Fruit fly (Drosophila melanogaster) S2 (cell line): ENCODE data around the gene Etl1.

Experiments
- CG8478 ChIP-seq: fragments of >200 bp; optimal IDR thresholded peaks from 2 replicates; lab custom pipeline; 2018
- CTCF ChIP-seq, 2 experiments: fragments of >200 bp; optimal IDR thresholded peaks; 2 replicates each; lab custom pipeline; 2018

DNA sequence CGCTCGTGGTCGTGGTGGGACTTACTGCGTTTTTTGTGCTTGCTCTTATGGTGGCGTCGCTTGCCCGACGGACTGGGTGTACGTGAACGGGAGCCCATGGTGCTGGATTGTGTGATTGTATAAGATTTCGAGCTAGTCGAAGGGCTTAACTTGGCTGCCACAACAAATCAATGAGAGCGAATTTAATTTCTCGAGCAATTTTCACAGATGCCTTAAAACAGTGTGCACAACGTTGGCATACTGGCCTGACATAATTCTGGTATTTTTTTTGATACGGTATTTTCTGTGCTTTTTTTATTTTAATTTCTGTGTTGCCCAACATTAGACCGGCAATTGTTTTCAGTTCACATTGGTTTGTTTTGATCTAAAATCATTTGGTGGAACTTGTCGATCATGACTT is 25.5 kb upstream of the Etl1 start, which contains the start of gene Arglu1:
- TF ChIP-seq CTCF (optimal IDR thresholded peaks at IDR 0.05; lab: Kevin White, UChicago) (no peak), CG8478 (lab: Kevin White, UChicago) (no peak)
